Worm (Caenorhabditis elegans): Measurements from ENCODE around the gene Y59A8A.8.

DNA sequence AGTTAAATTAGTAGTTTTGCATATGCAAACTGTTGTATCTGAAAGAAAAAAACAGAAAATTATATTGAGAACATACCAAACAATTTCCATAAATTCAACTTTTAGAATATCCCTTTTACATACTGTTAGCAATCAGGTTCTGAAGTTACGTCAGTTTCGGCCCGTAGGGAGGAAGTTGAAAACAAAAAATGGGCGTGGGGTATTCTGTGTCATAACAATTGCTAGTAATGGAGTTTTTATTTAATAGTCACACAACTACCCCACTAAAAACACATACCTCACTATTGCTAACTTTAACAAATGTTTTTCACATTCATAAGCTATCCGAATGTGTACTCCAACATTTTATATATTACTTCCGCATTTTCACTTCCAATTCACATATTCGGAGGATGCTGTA, 43.6 kb upstream of the Y59A8A.8 start, which contains the start of gene srh-300:
- TF ChIP-seq flt-1 (GFP tag; IDR thresholded peaks at IDR 0.05) = no peak
- no peak for TF ChIP-seq ama-1 (optimal IDR thresholded peaks at IDR 0.05)
- no peak for TF ChIP-seq hmg-4 (GFP tag; optimal IDR thresholded peaks at IDR 0.05)
- no peak for TF ChIP-seq B0310.2 (tag; optimal IDR thresholded peaks at IDR 0.05)
- TF ChIP-seq ceh-36 (tag; optimal IDR thresholded peaks at IDR 0.05) = no peak
- TF ChIP-seq tra-4 (tag; optimal IDR thresholded peaks at IDR 0.05) = no peak
- no peak for TF ChIP-seq sea-1 (GFP tag; conservative IDR thresholded peaks at IDR 0.05)
- TF ChIP-seq aly-1 (tag; optimal IDR thresholded peaks at IDR 0.05) = no peak
- TF ChIP-seq F13C5.2 (tag; optimal IDR thresholded peaks at IDR 0.05) = no peak
- no peak for TF ChIP-seq pes-1 (GFP tag; IDR thresholded peaks at IDR 0.05)

All from whole organism, early embryonic.